Worm (Caenorhabditis elegans) whole organism, L4 larva: ENCODE data around the gene str-68.
A peak's percentile ranks its signal among the peaks of the same experiment; 100 is the strongest.

Source experiments
- F10B5.3 ChIP-seq: sonication (generic microtip); optimal IDR thresholded peaks from 2 replicates; lab custom pipeline; 2016; ENCODE audit warnings: mild to moderate bottlenecking, missing genetic modification characterization, missing compliant biosample characterization
- F37D6.2 ChIP-seq: sonication (generic microtip); optimal IDR thresholded peaks from 2 replicates; lab custom pipeline; 2016; ENCODE audit warnings: mild to moderate bottlenecking, missing genetic modification characterization, missing compliant biosample characterization
- R02D3.7 ChIP-seq: fragments of 150-350 bp; sonication (generic microtip); optimal IDR thresholded peaks from 3 replicates; lab custom pipeline; 2014; ENCODE audit warnings: missing biosample characterization, missing genetic modification characterization
- T26A8.4 ChIP-seq: fragments of 200-800 bp; sonication (Bioruptor generic); IDR thresholded peaks from 2 replicates; pipeline ENCODE4 v1.3.6; 2022; ENCODE audit warnings: missing genetic modification characterization, missing compliant biosample characterization
- Y48G9A.11 ChIP-seq: fragments of 200-800 bp; sonication (Bioruptor generic); IDR thresholded peaks from 2 replicates; pipeline ENCODE4 v1.3.6; 2022; ENCODE audit warnings: missing genetic modification reagents, missing genetic modification characterization, missing compliant biosample characterization
- Y5F2A.4 ChIP-seq: fragments of 200-800 bp; sonication (Bioruptor generic); optimal IDR thresholded peaks from 2 replicates; lab custom pipeline; 2018; ENCODE audit warnings: mild to moderate bottlenecking, missing genetic modification characterization, missing compliant biosample characterization
- Y75B8A.6 ChIP-seq: fragments of 200-800 bp; sonication (Bioruptor generic); IDR thresholded peaks from 2 replicates; pipeline ENCODE4 v1.3.6; 2022; ENCODE audit warnings: missing genetic modification reagents, missing genetic modification characterization, missing compliant biosample characterization
- ZK546.5 ChIP-seq, 2 experiments: sonication (generic microtip); optimal IDR thresholded peaks; 2 replicates each; lab custom pipeline; 2017; ENCODE audit warnings: missing biosample characterization in 2 of 2, missing genetic modification characterization in 2 of 2
- ama-1 ChIP-seq: fragments of 150-350 bp; optimal IDR thresholded peaks from 2 replicates; lab custom pipeline; 2014; ENCODE audit warnings: inconsistent platforms, mixed read lengths
- arid-1 ChIP-seq: fragments of 200-800 bp; sonication (Bioruptor generic); conservative IDR thresholded peaks from 2 replicates; pipeline ENCODE4 v1.3.6; 2022; ENCODE audit warnings: missing genetic modification reagents, missing genetic modification characterization, missing compliant biosample characterization
- daf-12 ChIP-seq: fragments of 150-350 bp; optimal IDR thresholded peaks from 2 replicates; lab custom pipeline; 2014; ENCODE audit warnings: missing biosample characterization, missing genetic modification reagents, missing genetic modification characterization
- daf-16 ChIP-seq, 3 experiments: sonication (generic microtip); optimal IDR thresholded peaks; 2 replicates each; lab custom pipeline; 2016 to 2017; ENCODE audit warnings: missing genetic modification characterization in 3 of 3, missing genetic modification reagents in 3 of 3, mild to moderate bottlenecking in 2 of 3, missing compliant biosample characterization in 2 of 3, missing biosample characterization in 1 of 3, moderate library complexity in 1 of 3
- daf-8 ChIP-seq: fragments of 200-800 bp; sonication (Bioruptor generic); IDR thresholded peaks from 2 replicates; pipeline ENCODE4 v1.3.6; 2022; ENCODE audit warnings: missing genetic modification characterization, missing compliant biosample characterization
- duxl-1 ChIP-seq: sonication (generic microtip); optimal IDR thresholded peaks from 2 replicates; lab custom pipeline; 2016; ENCODE audit warnings: mild to moderate bottlenecking, missing genetic modification characterization, moderate library complexity, missing compliant biosample characterization; ENCODE audit not compliant: poor library complexity
- egl-27 ChIP-seq: sonication (generic microtip); optimal IDR thresholded peaks from 3 replicates; lab custom pipeline; 2017; ENCODE audit warnings: missing biosample characterization, missing genetic modification reagents, missing genetic modification characterization
- fos-1 ChIP-seq: fragments of 150-350 bp; optimal IDR thresholded peaks from 2 replicates; lab custom pipeline; 2014; ENCODE audit warnings: missing biosample characterization, missing genetic modification characterization
- hlh-11 ChIP-seq: fragments of 200-800 bp; sonication (Bioruptor generic); optimal IDR thresholded peaks from 2 replicates; lab custom pipeline; 2018; ENCODE audit warnings: mild to moderate bottlenecking, missing genetic modification characterization, missing compliant biosample characterization
- lin-15B ChIP-seq: fragments of 150-350 bp; sonication (generic microtip); optimal IDR thresholded peaks from 3 replicates; lab custom pipeline; 2014; ENCODE audit warnings: missing biosample characterization, missing genetic modification characterization
- lin-38 ChIP-seq: fragments of 200-800 bp; sonication (Bioruptor generic); IDR thresholded peaks from 2 replicates; pipeline ENCODE4 v1.3.6; 2022; ENCODE audit warnings: missing genetic modification reagents, missing genetic modification characterization, missing compliant biosample characterization
- nhr-10 ChIP-seq: fragments of 150-350 bp; optimal IDR thresholded peaks from 2 replicates; lab custom pipeline; 2014; ENCODE audit warnings: missing biosample characterization, missing genetic modification characterization
- nhr-28 ChIP-seq: fragments of 150-350 bp; optimal IDR thresholded peaks from 2 replicates; lab custom pipeline; 2014; ENCODE audit warnings: missing biosample characterization, missing genetic modification characterization
- nhr-48 ChIP-seq: sonication (generic microtip); optimal IDR thresholded peaks from 2 replicates; lab custom pipeline; 2016; ENCODE audit warnings: mild to moderate bottlenecking, missing genetic modification characterization, missing compliant biosample characterization
- nhr-76 ChIP-seq: fragments of 150-350 bp; optimal IDR thresholded peaks from 2 replicates; lab custom pipeline; 2014; ENCODE audit warnings: missing biosample characterization, missing genetic modification characterization
- pha-4 ChIP-seq, 2 experiments: fragments of 150-350 bp in 1 of 2; fragments of 200-800 bp in 1 of 2; sonication (Bioruptor generic) in 1 of 2; IDR thresholded peaks in 1 of 2; optimal IDR thresholded peaks in 1 of 2; 2 replicates each; pipeline versions ENCODE4 v1.3.6 to Lab custom; 2014 to 2022; ENCODE audit warnings: missing genetic modification characterization in 2 of 2, missing genetic modification reagents in 2 of 2, missing biosample characterization in 1 of 2, missing compliant biosample characterization in 1 of 2
- php-3 ChIP-seq: fragments of 200-800 bp; sonication (Bioruptor generic); IDR thresholded peaks from 2 replicates; pipeline ENCODE4 v1.3.6; 2022; ENCODE audit warnings: missing genetic modification reagents, missing genetic modification characterization, missing compliant biosample characterization
- pqm-1 ChIP-seq: sonication (generic microtip); optimal IDR thresholded peaks from 2 replicates; lab custom pipeline; 2017; ENCODE audit warnings: missing biosample characterization, missing genetic modification characterization
- saeg-2 ChIP-seq: fragments of 200-800 bp; sonication (Bioruptor generic); IDR thresholded peaks from 2 replicates; pipeline ENCODE4 v1.3.6; 2022; ENCODE audit warnings: missing genetic modification reagents, missing genetic modification characterization, missing compliant biosample characterization
- set-16 ChIP-seq: fragments of 200-800 bp; sonication (Bioruptor generic); IDR thresholded peaks from 2 replicates; pipeline ENCODE4 v1.3.6; 2022; ENCODE audit warnings: missing genetic modification reagents, missing genetic modification characterization, missing compliant biosample characterization
- skn-1 ChIP-seq: fragments of 150-350 bp; optimal IDR thresholded peaks from 2 replicates; lab custom pipeline; 2014; ENCODE audit warnings: missing biosample characterization, missing genetic modification characterization
- tag-97 ChIP-seq: fragments of 200-800 bp; sonication (Bioruptor generic); IDR thresholded peaks from 2 replicates; pipeline ENCODE4 v1.3.6; 2022; ENCODE audit warnings: missing genetic modification characterization, missing compliant biosample characterization
- tra-1 ChIP-seq: fragments of 200-800 bp; sonication (Bioruptor generic); IDR thresholded peaks from 2 replicates; pipeline ENCODE4 v1.3.6; 2022; ENCODE audit warnings: missing genetic modification reagents, missing genetic modification characterization, missing compliant biosample characterization
- unc-62 ChIP-seq, 3 experiments: fragments of 150-350 bp in 1 of 3; sonication (generic microtip); optimal IDR thresholded peaks in 2 of 3; peaks in 1 of 3; 1 replicate in 1 of 3; 2 replicates in 2 of 3; lab custom pipeline; 2014 to 2017; ENCODE audit warnings: missing biosample characterization in 3 of 3, missing genetic modification characterization in 3 of 3, missing genetic modification reagents in 3 of 3, missing genotype in 1 of 3
- zip-11 ChIP-seq: fragments of 200-800 bp; sonication (Bioruptor generic); IDR thresholded peaks from 2 replicates; pipeline ENCODE4 v1.3.6; 2022; ENCODE audit warnings: missing genetic modification characterization, missing compliant biosample characterization
- ztf-11 ChIP-seq: fragments of 150-350 bp; optimal IDR thresholded peaks from 2 replicates; lab custom pipeline; 2014; ENCODE audit warnings: missing biosample characterization, missing genetic modification characterization

str-68 gene

DNA sequence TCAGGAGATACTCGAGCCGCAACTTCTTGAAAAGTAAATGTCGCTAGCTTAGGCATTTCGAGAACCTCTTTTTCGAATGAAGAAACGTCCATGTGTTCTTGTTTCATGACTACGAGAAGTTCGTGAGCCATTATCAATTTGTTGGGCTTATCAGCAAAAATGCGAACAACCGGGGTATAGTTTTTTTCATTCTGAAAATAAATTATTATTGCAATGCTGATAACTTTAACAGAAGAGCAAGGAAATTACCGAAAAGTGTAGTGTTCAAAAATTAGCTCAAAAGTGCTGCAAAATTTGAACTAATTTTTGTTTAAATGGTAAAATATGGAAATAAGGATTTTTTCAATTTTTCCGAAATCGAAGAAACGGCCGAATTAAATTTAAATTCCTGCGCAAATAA, 4.8 kb upstream of the str-68 start:
- TF ChIP-seq ama-1 (lab: Kevin White, UChicago) (no peak), fos-1 (tag; lab: Kevin White, UChicago) (no peak), tra-1 (no peak), nhr-28 (peak; percentile 85), unc-62 (GFP tag; optimal IDR thresholded peaks at IDR 0.05 in 1 of 2; lab: Kevin White, UChicago) (peak in 1 of 2 experiments; percentile 53), unc-62 (tag; optimal IDR thresholded peaks at IDR 0.05; lab: Kevin White, UChicago) (no peak), ztf-11 (no peak), pqm-1 (peak; percentile 66), F10B5.3 (tag; lab: Kevin White, UChicago) (no peak), set-16 (GFP tag; lab: Robert Waterston, UW) (no peak)

DNA sequence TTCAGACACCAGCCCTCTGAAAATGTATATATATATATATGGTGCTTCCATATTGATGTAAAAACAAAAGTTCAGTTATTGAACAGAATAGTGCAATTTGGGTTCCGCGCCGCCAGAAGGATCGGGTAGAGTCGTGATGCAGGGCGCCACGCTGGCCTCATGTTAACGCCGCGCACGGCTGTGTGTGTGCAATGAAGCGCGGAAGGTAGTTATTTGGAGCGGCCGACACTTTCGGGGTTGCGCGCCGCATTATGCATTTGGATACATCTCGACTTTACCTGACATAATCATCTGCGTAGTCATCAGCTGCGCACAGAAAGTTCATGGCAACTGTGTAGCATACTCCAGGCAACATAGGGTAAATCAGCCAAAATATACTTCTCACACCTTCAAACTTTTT, 565 bp downstream of the str-68 start:
- TF ChIP-seq Y75B8A.6 (GFP tag; lab: Robert Waterston, UW), result no peak
- no peak for TF ChIP-seq pha-4 (GFP tag; IDR thresholded peaks at IDR 0.05; lab: Robert Waterston, UW)
- no peak for TF ChIP-seq pha-4 (tag; optimal IDR thresholded peaks at IDR 0.05; lab: Kevin White, UChicago)
- no peak for TF ChIP-seq php-3 (GFP tag; lab: Robert Waterston, UW)

DNA sequence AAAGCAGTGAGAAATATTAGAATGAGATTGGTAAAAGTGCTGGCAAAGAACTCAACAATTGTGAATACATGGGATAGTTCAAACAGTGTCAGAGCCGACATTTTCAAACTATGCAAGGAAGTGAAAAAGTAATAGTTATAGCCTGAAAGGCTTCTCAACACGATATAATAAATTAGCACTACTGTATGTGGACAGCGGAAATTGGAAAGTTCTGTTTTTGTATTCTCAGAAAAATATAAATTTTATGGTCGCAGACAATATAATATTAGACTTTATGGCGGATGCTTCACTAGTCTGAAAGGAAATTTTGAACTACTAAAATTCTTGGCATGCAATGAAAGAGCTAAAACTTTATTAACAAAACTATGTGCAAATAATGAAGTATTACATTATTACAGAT, 1.5 kb downstream of the str-68 start, which contains the start of gene str-69:
Gene str-69, minus strand, starts transcription at position 101 of the 400 bp plus-strand sequence.
- TF ChIP-seq lin-15B (tag; lab: Kevin White, UChicago) (no peak), nhr-76 (tag; lab: Kevin White, UChicago) (no peak), hlh-11 (tag; lab: Kevin White, UChicago) (no peak), skn-1 (tag; lab: Kevin White, UChicago) (no peak), ZK546.5 (tag; optimal IDR thresholded peaks at IDR 0.05; lab: Kevin White, UChicago) (no peak), duxl-1 (tag; lab: Kevin White, UChicago) (no peak), Y48G9A.11 (GFP tag; lab: Robert Waterston, UW) (no peak), Y5F2A.4 (no peak), tag-97 (GFP tag; lab: Robert Waterston, UW) (no peak), arid-1 (GFP tag; lab: Robert Waterston, UW) (no peak), ztf-11 (no peak), R02D3.7 (tag; lab: Kevin White, UChicago) (no peak), T26A8.4 (GFP tag; lab: Robert Waterston, UW) (no peak), zip-11 (no peak)
- TF ChIP-seq, all 104 proteins: peak for 0

DNA sequence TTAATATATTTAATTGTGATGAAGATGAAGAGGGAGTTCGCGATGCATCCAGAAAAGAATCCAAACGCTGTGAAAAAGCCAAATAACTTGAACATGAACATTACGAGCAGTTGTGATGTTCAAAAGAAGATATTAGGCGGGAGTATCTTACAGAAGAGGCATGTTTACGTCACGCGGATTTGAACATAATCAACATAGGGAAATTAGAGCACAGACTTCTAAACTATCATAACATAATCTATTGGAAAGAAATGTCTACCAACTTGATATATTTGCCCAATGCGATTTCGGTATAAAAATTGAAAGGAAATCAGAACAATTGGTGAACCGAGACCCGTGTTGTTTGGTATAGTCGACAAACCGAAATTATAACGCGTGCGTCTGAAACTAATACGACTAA, 3.2 kb downstream of the str-68 start, which contains the start of gene str-66:
Gene str-66, minus strand, starts transcription at position 101 of the 400 bp plus-strand sequence.
- no peak for TF ChIP-seq nhr-48 (tag; lab: Kevin White, UChicago)
- no peak for TF ChIP-seq daf-12 (tag; lab: Kevin White, UChicago)
- TF ChIP-seq daf-16 (GFP tag; optimal IDR thresholded peaks at IDR 0.05; lab: Kevin White, UChicago), result no peak
- TF ChIP-seq daf-16 (tag; optimal IDR thresholded peaks at IDR 0.05; lab: Kevin White, UChicago), result no peak
- no peak for TF ChIP-seq nhr-10
- no peak for TF ChIP-seq php-3 (GFP tag; lab: Robert Waterston, UW)
- TF ChIP-seq F37D6.2, result no peak
- no peak for TF ChIP-seq daf-8 (GFP tag; lab: Robert Waterston, UW)
- no peak for TF ChIP-seq egl-27
- TF ChIP-seq pha-4 (GFP tag; IDR thresholded peaks at IDR 0.05; lab: Robert Waterston, UW), result no peak
- no peak for TF ChIP-seq pha-4 (tag; optimal IDR thresholded peaks at IDR 0.05; lab: Kevin White, UChicago)
- TF ChIP-seq lin-38 (GFP tag; lab: Robert Waterston, UW), result no peak
- no peak for TF ChIP-seq nhr-76 (tag; lab: Kevin White, UChicago)
- no peak for TF ChIP-seq saeg-2 (GFP tag; lab: Robert Waterston, UW)
